Worm (Caenorhabditis elegans): ENCODE results near the gene Y108F1.5.
"Not testable (repeated sequence)": the region's sequence is repeated elsewhere in the genome, so short reads cannot be mapped to it uniquely, and the experiment has no call there.

The Y108F1.5 gene

ce11 chrX:295726-296125, 21.9 kb upstream of the Y108F1.5 start:
- TF ChIP-seq flt-1 (GFP tag; IDR thresholded peaks at IDR 0.05): no peak
- no peak for TF ChIP-seq ztf-23 (GFP tag; IDR thresholded peaks at IDR 0.05)
- no peak for TF ChIP-seq cog-1 (tag; optimal IDR thresholded peaks at IDR 0.05)
- TF ChIP-seq T22C8.4 (GFP tag; IDR thresholded peaks at IDR 0.05): no peak
- no peak for TF ChIP-seq ref-1 (GFP tag; conservative IDR thresholded peaks at IDR 0.05)
- no peak for TF ChIP-seq tab-1 (GFP tag; IDR thresholded peaks at IDR 0.05)
- no peak for TF ChIP-seq klf-2 (GFP tag; conservative IDR thresholded peaks at IDR 0.05)
- TF ChIP-seq med-1 (GFP tag; optimal IDR thresholded peaks at IDR 0.05; ENCODE audit: insufficient read depth): no peak
- TF ChIP-seq ztf-29 (GFP tag; IDR thresholded peaks at IDR 0.05): no peak

DNA sequence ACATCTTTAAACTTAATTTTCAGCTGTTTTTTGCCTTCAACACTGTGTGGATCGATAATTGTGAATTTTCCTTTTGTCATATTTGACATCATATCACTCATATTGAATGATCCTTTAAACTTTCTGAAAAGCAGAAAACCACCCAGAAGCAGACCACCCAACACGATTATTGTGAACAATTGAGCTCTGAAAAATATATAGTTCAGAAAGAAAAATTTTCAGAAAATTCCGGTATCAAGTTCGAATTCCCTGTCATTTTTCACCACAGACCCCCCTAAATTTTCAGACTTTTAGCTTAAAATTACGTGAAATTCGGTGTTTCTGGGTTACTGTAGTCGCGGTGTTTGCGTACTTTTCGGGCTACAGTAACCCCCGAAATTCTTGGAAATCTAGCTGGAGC, 12.3 kb upstream of the Y108F1.5 start, which contains the start of gene Y47C4A.1:
Gene Y47C4A.1, minus strand, starts transcription at position 101 of the 400 bp plus-strand sequence.
- TF ChIP-seq klf-2 (GFP tag; conservative IDR thresholded peaks at IDR 0.05); ztf-23 (GFP tag; IDR thresholded peaks at IDR 0.05); flt-1 (GFP tag; IDR thresholded peaks at IDR 0.05): not testable (repeated sequence)

- no peak for TF ChIP-seq ztf-23 (GFP tag; IDR thresholded peaks at IDR 0.05)
- no peak for TF ChIP-seq tab-1 (GFP tag; IDR thresholded peaks at IDR 0.05)
- TF ChIP-seq med-1 (GFP tag; optimal IDR thresholded peaks at IDR 0.05; ENCODE audit: insufficient read depth): no peak
- no peak for TF ChIP-seq flt-1 (GFP tag; IDR thresholded peaks at IDR 0.05)
- peak; percentile 80 for TF ChIP-seq T22C8.4 (GFP tag; IDR thresholded peaks at IDR 0.05)
- no peak for TF ChIP-seq klf-2 (GFP tag; conservative IDR thresholded peaks at IDR 0.05)
- TF ChIP-seq cog-1 (tag; optimal IDR thresholded peaks at IDR 0.05): no peak
- no peak for TF ChIP-seq ref-1 (GFP tag; conservative IDR thresholded peaks at IDR 0.05)
- no peak for TF ChIP-seq ztf-29 (GFP tag; IDR thresholded peaks at IDR 0.05)
Measured at ce11 chrX:271509-271908, 2.3 kb downstream of the Y108F1.5 start.

DNA sequence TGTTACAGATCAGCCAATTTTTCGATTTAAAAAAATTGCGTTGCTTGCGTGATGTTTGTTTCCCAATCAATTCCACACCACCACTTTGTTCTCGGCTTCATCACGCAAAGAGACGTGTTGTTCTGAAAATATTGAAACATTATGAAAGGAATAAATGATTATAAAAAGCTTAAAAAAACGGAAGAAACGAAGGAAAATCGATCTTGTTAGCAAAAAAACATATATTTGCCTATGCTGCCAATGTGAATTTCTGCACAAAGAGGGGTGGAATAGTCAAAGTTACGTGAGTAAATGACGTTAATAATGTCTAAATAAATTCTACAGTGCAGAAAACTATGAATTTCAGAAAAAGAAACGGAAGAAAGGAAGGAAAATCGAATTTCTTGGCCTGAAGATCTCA, 34.7 kb downstream of the Y108F1.5 start, which contains the start of gene AC8.10:
Gene AC8.10, minus strand, starts transcription at position 101 of the 400 bp plus-strand sequence.
- not testable (repeated sequence) for TF ChIP-seq cog-1 (tag; optimal IDR thresholded peaks at IDR 0.05); ztf-29 (GFP tag; IDR thresholded peaks at IDR 0.05); klf-2 (GFP tag; conservative IDR thresholded peaks at IDR 0.05)

DNA sequence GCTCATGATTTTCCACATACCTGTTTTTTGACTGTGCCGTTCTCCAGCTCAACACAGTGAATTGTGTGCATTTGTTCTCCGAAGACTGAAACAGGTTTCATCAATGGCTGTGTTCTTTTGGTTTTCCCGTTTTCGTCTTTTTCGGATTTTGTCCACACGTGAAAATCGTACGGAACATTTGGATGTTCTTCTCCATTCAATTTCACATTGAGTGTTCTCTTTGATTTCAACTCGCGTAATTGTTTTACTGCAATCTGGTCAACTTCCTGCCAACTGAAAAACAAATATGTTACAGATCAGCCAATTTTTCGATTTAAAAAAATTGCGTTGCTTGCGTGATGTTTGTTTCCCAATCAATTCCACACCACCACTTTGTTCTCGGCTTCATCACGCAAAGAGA, 44.4 kb downstream of the Y108F1.5 start, which contains the start of gene AC8.3:
Gene AC8.3, minus strand, starts transcription at position 101 of the 400 bp plus-strand sequence.
- TF ChIP-seq tab-1 (GFP tag; IDR thresholded peaks at IDR 0.05); cog-1 (tag; optimal IDR thresholded peaks at IDR 0.05); ztf-23 (GFP tag; IDR thresholded peaks at IDR 0.05): not testable (repeated sequence)

Measured in whole organism, midembryonic.